Fruit fly (Drosophila melanogaster) whole organism, embryonic: ENCODE data around the gene CG33784.

Experiments
- ATbp ChIP-seq: fragments of 200-800 bp; sonication (Bioruptor generic); optimal IDR thresholded peaks from 2 replicates; lab custom pipeline; 2017; ENCODE audit warnings: missing biosample characterization, mild to moderate bottlenecking, missing genetic modification characterization, missing genetic modification reagents
- Aef1 ChIP-seq: fragments of 200-800 bp; sonication (Bioruptor generic); IDR thresholded peaks from 3 replicates; pipeline ENCODE4 v1.3.6; 2022; ENCODE audit warnings: missing biosample characterization, missing genetic modification characterization
- Atf3 ChIP-seq: fragments of 200-800 bp; sonication (Bioruptor generic); optimal IDR thresholded peaks from 3 replicates; lab custom pipeline; 2016; ENCODE audit warnings: missing biosample characterization, missing genetic modification characterization
- CG11085 ChIP-seq: fragments of 200-800 bp; sonication (Bioruptor generic); IDR thresholded peaks from 2 replicates; pipeline ENCODE4 v1.3.6; 2022; ENCODE audit warnings: missing biosample characterization, missing genetic modification characterization
- CG11093 ChIP-seq: fragments of 200-800 bp; sonication (Bioruptor generic); IDR thresholded peaks from 3 replicates; pipeline ENCODE4 v1.3.6; 2022; ENCODE audit warnings: missing biosample characterization, missing genetic modification characterization
- CG12219 ChIP-seq: fragments of 200-800 bp; sonication (Bioruptor generic); optimal IDR thresholded peaks from 3 replicates; lab custom pipeline; 2018; ENCODE audit warnings: missing biosample characterization, mild to moderate bottlenecking, missing genetic modification characterization
- CG13123 ChIP-seq: fragments of 200-800 bp; sonication (Bioruptor generic); optimal IDR thresholded peaks from 2 replicates; lab custom pipeline; 2016; ENCODE audit warnings: missing biosample characterization, missing genetic modification characterization
- CG13624 ChIP-seq: fragments of 200-800 bp; sonication (Bioruptor generic); optimal IDR thresholded peaks from 2 replicates; lab custom pipeline; 2016; ENCODE audit warnings: missing biosample characterization, missing genetic modification characterization
- CG13775 ChIP-seq: fragments of 200-800 bp; sonication (Bioruptor generic); optimal IDR thresholded peaks from 3 replicates; lab custom pipeline; 2017; ENCODE audit warnings: missing biosample characterization, mild to moderate bottlenecking, missing genetic modification characterization
- CG14050 ChIP-seq: fragments of 200-800 bp; sonication (Bioruptor generic); IDR thresholded peaks from 3 replicates; pipeline ENCODE4 v1.3.6; 2022; ENCODE audit warnings: missing biosample characterization, missing genetic modification characterization
- CG15011 ChIP-seq: fragments of 200-800 bp; sonication (Bioruptor generic); optimal IDR thresholded peaks from 3 replicates; lab custom pipeline; 2018; ENCODE audit warnings: missing biosample characterization, mild to moderate bottlenecking, missing genetic modification characterization
- CG1603 ChIP-seq: fragments of 200-800 bp; sonication (Bioruptor generic); optimal IDR thresholded peaks from 2 replicates; lab custom pipeline; 2019; ENCODE audit warnings: missing biosample characterization, mild to moderate bottlenecking, missing genetic modification characterization, moderate library complexity
- CG18262 ChIP-seq: fragments of 200-800 bp; optimal IDR thresholded peaks from 3 replicates; lab custom pipeline; 2019; ENCODE audit warnings: missing biosample characterization, mild to moderate bottlenecking, missing genetic modification characterization, moderate library complexity
- CG34224 ChIP-seq: fragments of 200-800 bp; sonication (Bioruptor generic); IDR thresholded peaks from 3 replicates; pipeline ENCODE4 v1.3.6; 2022; ENCODE audit warnings: missing biosample characterization, missing genetic modification characterization; ENCODE audit not compliant: partially characterized antibody
- CG7963 ChIP-seq: fragments of 200-800 bp; sonication (Bioruptor generic); IDR thresholded peaks from 3 replicates; pipeline ENCODE4 v1.3.6; 2022; ENCODE audit warnings: missing biosample characterization, missing genetic modification characterization; ENCODE audit not compliant: partially characterized antibody
- CG8478 ChIP-seq: fragments of >200 bp; optimal IDR thresholded peaks from 2 replicates; lab custom pipeline; 2018
- CG9215 ChIP-seq: fragments of 200-800 bp; sonication (Bioruptor generic); IDR thresholded peaks from 2 replicates; pipeline ENCODE4 v1.3.6; 2022; ENCODE audit warnings: missing biosample characterization, missing genetic modification characterization
- Dp ChIP-seq: fragments of 200-800 bp; sonication (Bioruptor generic); optimal IDR thresholded peaks from 2 replicates; lab custom pipeline; 2018; ENCODE audit warnings: missing biosample characterization, mild to moderate bottlenecking, missing genetic modification characterization, moderate library complexity
- GATAe ChIP-seq: fragments of 200-800 bp; sonication (Bioruptor generic); conservative IDR thresholded peaks from 2 replicates; pipeline ENCODE4 v1.3.6; 2022; ENCODE audit warnings: missing biosample characterization, missing genetic modification characterization
- MTF-1 ChIP-seq: fragments of 200-800 bp; sonication (Bioruptor generic); optimal IDR thresholded peaks from 2 replicates; lab custom pipeline; 2018; ENCODE audit warnings: missing biosample characterization, mild to moderate bottlenecking, missing genetic modification characterization, borderline replicate concordance
- Mad ChIP-seq: fragments of 200-800 bp; sonication (Bioruptor generic); optimal IDR thresholded peaks from 2 replicates; lab custom pipeline; 2016; ENCODE audit warnings: missing biosample characterization, missing genetic modification characterization
- Med ChIP-seq: fragments of 200-800 bp; sonication (Bioruptor generic); peaks from one replicate; lab custom pipeline; 2016; ENCODE audit warnings: missing biosample characterization, missing genetic modification characterization, mild to moderate bottlenecking, inconsistent platforms, moderate library complexity
- NC2α ChIP-seq: fragments of 200-800 bp; sonication (Bioruptor generic); optimal IDR thresholded peaks from 2 replicates; lab custom pipeline; 2016; ENCODE audit warnings: missing biosample characterization, missing genetic modification characterization
- NFAT ChIP-seq: fragments of 200-800 bp; sonication (Bioruptor generic); IDR thresholded peaks from 2 replicates; pipeline ENCODE4 v1.3.6; 2022; ENCODE audit warnings: missing biosample characterization, missing genetic modification characterization
- NK7.1 ChIP-seq: fragments of 200-800 bp; sonication (Bioruptor generic); optimal IDR thresholded peaks from 3 replicates; lab custom pipeline; 2016; ENCODE audit warnings: missing biosample characterization, missing genetic modification characterization
- Ptx1 ChIP-seq: fragments of 200-800 bp; sonication (Bioruptor generic); IDR thresholded peaks from 2 replicates; pipeline ENCODE4 v1.3.6; 2022; ENCODE audit warnings: missing biosample characterization, missing genetic modification characterization
- amos ChIP-seq: fragments of 200-800 bp; sonication (Bioruptor generic); IDR thresholded peaks from 2 replicates; pipeline ENCODE4 v1.3.6; 2022; ENCODE audit warnings: missing biosample characterization, missing genetic modification characterization; ENCODE audit not compliant: partially characterized antibody
- ara ChIP-seq: fragments of 200-800 bp; sonication (Bioruptor generic); IDR thresholded peaks from 2 replicates; pipeline ENCODE4 v1.3.6; 2022; ENCODE audit warnings: missing biosample characterization, missing genetic modification characterization
- bsh ChIP-seq, 2 experiments: fragments of 200-800 bp; sonication (Bioruptor generic); optimal IDR thresholded peaks; 2 replicates each; lab custom pipeline; 2017 to 2018; ENCODE audit warnings: mild to moderate bottlenecking in 2 of 2, missing biosample characterization in 2 of 2, missing genetic modification characterization in 2 of 2, moderate library complexity in 1 of 2
- da ChIP-seq: fragments of 200-800 bp; sonication (Bioruptor generic); optimal IDR thresholded peaks from 2 replicates; lab custom pipeline; 2016; ENCODE audit warnings: missing biosample characterization, missing genetic modification characterization
- dm ChIP-seq: fragments of 200-800 bp; sonication (Bioruptor generic); optimal IDR thresholded peaks from 3 replicates; lab custom pipeline; 2016; ENCODE audit warnings: missing biosample characterization, missing genetic modification characterization
- emc ChIP-seq: fragments of 200-800 bp; sonication (Bioruptor generic); optimal IDR thresholded peaks from 2 replicates; lab custom pipeline; 2016; ENCODE audit warnings: missing biosample characterization, missing genetic modification characterization
- fru ChIP-seq: fragments of >200 bp; optimal IDR thresholded peaks from 2 replicates; lab custom pipeline; 2017
- grau ChIP-seq: fragments of 200-800 bp; optimal IDR thresholded peaks from 3 replicates; lab custom pipeline; 2019; ENCODE audit warnings: missing biosample characterization, mild to moderate bottlenecking, missing genetic modification characterization, moderate library complexity
- gsb ChIP-seq: fragments of 200-800 bp; sonication (Bioruptor generic); IDR thresholded peaks from 2 replicates; pipeline ENCODE4 v1.3.6; 2022; ENCODE audit warnings: missing biosample characterization, missing genetic modification characterization
- hbn ChIP-seq: fragments of 200-800 bp; sonication (Bioruptor generic); IDR thresholded peaks from 2 replicates; pipeline ENCODE4 v1.3.6; 2022; ENCODE audit warnings: missing biosample characterization, missing genetic modification characterization; ENCODE audit not compliant: partially characterized antibody
- hth ChIP-seq: fragments of >200 bp; optimal IDR thresholded peaks from 2 replicates; lab custom pipeline; 2017; ENCODE audit warnings: inconsistent platforms
- jing ChIP-seq: fragments of 200-800 bp; sonication (Bioruptor generic); optimal IDR thresholded peaks from 2 replicates; lab custom pipeline; 2018; ENCODE audit warnings: missing biosample characterization, mild to moderate bottlenecking, missing genetic modification characterization
- klu ChIP-seq: fragments of 200-800 bp; sonication (Bioruptor generic); IDR thresholded peaks from 2 replicates; pipeline ENCODE4 v1.3.6; 2022; ENCODE audit warnings: missing biosample characterization, missing genetic modification characterization
- lmd ChIP-seq: fragments of 200-800 bp; sonication (Bioruptor generic); IDR thresholded peaks from 2 replicates; pipeline ENCODE4 v1.3.6; 2022; ENCODE audit warnings: missing biosample characterization, missing genetic modification characterization
- lov ChIP-seq, 2 experiments: fragments of 200-800 bp in 1 of 2; fragments of >200 bp in 1 of 2; sonication (Bioruptor generic) in 1 of 2; IDR thresholded peaks in 1 of 2; optimal IDR thresholded peaks in 1 of 2; 2 replicates in 1 of 2; 3 replicates in 1 of 2; pipeline versions ENCODE4 v1.3.6 to Lab custom; 2017 to 2022; ENCODE audit warnings: missing biosample characterization in 1 of 2, missing genetic modification characterization in 1 of 2
- luna ChIP-seq: fragments of 200-800 bp; sonication (Bioruptor generic); optimal IDR thresholded peaks from 2 replicates; lab custom pipeline; 2016; ENCODE audit warnings: missing biosample characterization, missing genetic modification characterization
- nom ChIP-seq: fragments of 200-800 bp; sonication (Bioruptor generic); optimal IDR thresholded peaks from 2 replicates; lab custom pipeline; 2017; ENCODE audit warnings: missing biosample characterization, missing genetic modification characterization, mild to moderate bottlenecking, moderate library complexity, missing genetic modification reagents
- odd ChIP-seq: fragments of 200-800 bp; sonication (Bioruptor generic); optimal IDR thresholded peaks from 2 replicates; lab custom pipeline; 2017; ENCODE audit warnings: missing biosample characterization, mild to moderate bottlenecking, missing genetic modification characterization
- pb ChIP-seq: fragments of 200-800 bp; sonication (Bioruptor generic); optimal IDR thresholded peaks from 3 replicates; lab custom pipeline; 2016; ENCODE audit warnings: missing biosample characterization, missing genetic modification characterization
- pzg ChIP-seq: fragments of 200-800 bp; sonication (Bioruptor generic); optimal IDR thresholded peaks from 3 replicates; lab custom pipeline; 2018; ENCODE audit warnings: missing biosample characterization, mild to moderate bottlenecking, missing genetic modification characterization, moderate library complexity
- schlank ChIP-seq: fragments of 200-800 bp; sonication (Bioruptor generic); optimal IDR thresholded peaks from 2 replicates; lab custom pipeline; 2018; ENCODE audit warnings: missing biosample characterization, mild to moderate bottlenecking, missing genetic modification characterization
- stc ChIP-seq: fragments of 200-800 bp; sonication (Bioruptor generic); IDR thresholded peaks from 2 replicates; pipeline ENCODE4 v1.3.6; 2022; ENCODE audit warnings: missing biosample characterization, missing genetic modification characterization

CG33784 gene

dm6 chr3R:10086683-10087082 lies 19.0 kb downstream of the CG33784 start (continued):
- TF ChIP-seq CG18262 (tag; lab: Kevin White, UChicago), result peak; percentile 12
- no peak for TF ChIP-seq ara (GFP tag; lab: Robert Waterston, UW)
- no peak for TF ChIP-seq CG8478 (lab: Kevin White, UChicago)
- no peak for TF ChIP-seq CG13624 (GFP tag; lab: Kevin White, UChicago)
- no peak for TF ChIP-seq dm
- TF ChIP-seq Med (GFP tag; lab: Kevin White, UChicago), result no peak
- no peak for TF ChIP-seq lmd (GFP tag; lab: Robert Waterston, UW)
- no peak for TF ChIP-seq bsh (GFP tag; optimal IDR thresholded peaks at IDR 0.05; lab: Kevin White, UChicago)
- TF ChIP-seq, all 482 proteins: peak for 13

- TF ChIP-seq gsb (GFP tag; lab: Robert Waterston, UW) (peak; percentile 59), Atf3 (GFP tag; lab: Kevin White, UChicago) (peak; percentile 6), odd (GFP tag; lab: Kevin White, UChicago) (no peak), fru (no peak), emc (GFP tag; lab: Kevin White, UChicago) (peak; percentile 41), hth (no peak), CG7963 (GFP tag; lab: Robert Waterston, UW) (no peak), NC2α (GFP tag; lab: Kevin White, UChicago) (peak; percentile 15), CG9215 (GFP tag; lab: Robert Waterston, UW) (no peak), lov (optimal IDR thresholded peaks at IDR 0.05; lab: Kevin White, UChicago) (no peak), lov (GFP tag; IDR thresholded peaks at IDR 0.05; lab: Robert Waterston, UW) (no peak), CG1603 (tag; lab: Kevin White, UChicago) (peak; percentile 61), ATbp (GFP tag; lab: Kevin White, UChicago) (peak; percentile 60), pzg (GFP tag; lab: Kevin White, UChicago) (no peak), CG15011 (GFP tag; lab: Kevin White, UChicago) (peak; percentile 39), jing (GFP tag; lab: Kevin White, UChicago) (peak; percentile 32), CG13775 (GFP tag; lab: Kevin White, UChicago) (peak; percentile 49), CG34224 (GFP tag; lab: Robert Waterston, UW) (no peak), CG14050 (GFP tag; lab: Robert Waterston, UW) (peak; percentile 39; the same call in 2 of the 3 replicates), klu (GFP tag; lab: Robert Waterston, UW) (peak; percentile 60), amos (GFP tag; lab: Robert Waterston, UW) (no peak), nom (GFP tag; lab: Kevin White, UChicago) (peak; percentile 61), Mad (peak; percentile 56), Ptx1 (GFP tag; lab: Robert Waterston, UW) (peak; percentile 75), NFAT (peak; percentile 56), hbn (GFP tag; lab: Robert Waterston, UW) (no peak), Aef1 (GFP tag; lab: Robert Waterston, UW) (peak; percentile 80), NK7.1 (peak; percentile 58), stc (peak; percentile 76), CG12219 (GFP tag; lab: Kevin White, UChicago) (peak; percentile 17), luna (peak; percentile 35), CG11085 (no peak; the same call in 1 of the 2 replicates), schlank (peak; percentile 6), Dp (no peak), CG11093 (GFP tag; lab: Robert Waterston, UW) (no peak; the same call in 2 of the 3 replicates), MTF-1 (no peak), da (GFP tag; lab: Kevin White, UChicago) (peak; percentile 54), grau (tag; lab: Kevin White, UChicago) (peak; percentile 62), CG13123 (GFP tag; lab: Kevin White, UChicago) (peak; percentile 19), GATAe (GFP tag; lab: Robert Waterston, UW) (0 out of 2 replicates have a peak, but pooled peaks have one; percentile 8), pb (GFP tag; lab: Kevin White, UChicago) (peak; percentile 41)
These were observed 19.7 kb downstream of the CG33784 start for dm6 chr3R:10087206-10087927.
